Worm (Caenorhabditis elegans) whole organism, L3 larva: ENCODE results near the gene acr-7.

Source experiments
- ceh-82 ChIP-seq: fragments of 150-350 bp; optimal IDR thresholded peaks from 2 replicates; lab custom pipeline; 2014; ENCODE audit warnings: missing biosample characterization, missing genetic modification characterization
- ceh-9 ChIP-seq: sonication (generic microtip); optimal IDR thresholded peaks from 2 replicates; lab custom pipeline; 2018; ENCODE audit warnings: missing biosample characterization, missing genetic modification characterization
- fkh-10 ChIP-seq: sonication (generic microtip); optimal IDR thresholded peaks from 2 replicates; lab custom pipeline; 2017; ENCODE audit warnings: missing biosample characterization, missing genetic modification reagents, missing genetic modification characterization
- nhr-28 ChIP-seq: fragments of 150-350 bp; optimal IDR thresholded peaks from 2 replicates; lab custom pipeline; 2014; ENCODE audit warnings: missing biosample characterization, missing genetic modification characterization
- nhr-67 ChIP-seq: fragments of 150-350 bp; optimal IDR thresholded peaks from 2 replicates; lab custom pipeline; 2014; ENCODE audit warnings: missing biosample characterization, missing genetic modification characterization
- nhr-76 ChIP-seq: fragments of 150-350 bp; sonication (generic microtip); optimal IDR thresholded peaks from 5 replicates; lab custom pipeline; 2014; ENCODE audit warnings: missing biosample characterization, missing genetic modification characterization
- pha-4 ChIP-seq: fragments of 150-350 bp; optimal IDR thresholded peaks from 2 replicates; lab custom pipeline; 2014; ENCODE audit warnings: missing biosample characterization, missing genetic modification reagents, missing genetic modification characterization
- unc-62 ChIP-seq: fragments of 150-350 bp; sonication (generic microtip); optimal IDR thresholded peaks from 4 replicates; lab custom pipeline; 2014; ENCODE audit warnings: missing biosample characterization, missing genetic modification reagents, missing genetic modification characterization

DNA sequence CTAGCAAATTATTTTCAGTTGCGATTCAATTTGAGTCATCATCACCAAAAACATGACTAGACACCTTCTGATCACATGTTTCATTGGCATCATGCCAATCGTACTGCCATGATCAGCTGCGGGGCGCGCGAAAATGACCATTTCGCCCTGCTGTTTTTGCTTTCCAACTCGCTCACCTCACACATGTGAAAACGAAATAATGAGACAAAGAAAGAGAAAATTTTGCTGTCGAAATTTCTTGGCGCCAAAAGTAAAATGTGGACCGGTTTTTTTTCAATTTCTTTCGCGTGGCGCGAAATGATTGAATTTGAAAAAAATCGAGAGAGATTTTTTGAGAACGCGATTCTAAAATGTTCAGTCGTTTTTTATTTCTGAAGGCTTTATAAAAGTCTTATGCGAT is 42.7 kb downstream of the acr-7 start:
- no peak for TF ChIP-seq fkh-10
- TF ChIP-seq ceh-9 (tag; lab: Kevin White, UChicago) = no peak
- no peak for TF ChIP-seq pha-4
- TF ChIP-seq ceh-82 (tag; lab: Kevin White, UChicago) = no peak
- no peak for TF ChIP-seq nhr-76 (tag; lab: Kevin White, UChicago)
- no peak for TF ChIP-seq nhr-67 (tag; lab: Kevin White, UChicago)
- TF ChIP-seq unc-62 (GFP tag; lab: Kevin White, UChicago) = no peak
- no peak for TF ChIP-seq nhr-28
